Fruit fly (Drosophila melanogaster) ovary, adult (tissue): Measurements from ENCODE around the gene CG6785.
A peak's percentile ranks its signal among the peaks of the same experiment; 100 is the strongest.
"Not testable (repeated sequence)": the region's sequence is repeated elsewhere in the genome, so short reads cannot be mapped to it uniquely, and the experiment has no call there.

Experiments used
- CG17801 ChIP-seq: fragments of 200-800 bp; optimal IDR thresholded peaks from 2 replicates; lab custom pipeline; 2019; ENCODE audit warnings: missing biosample characterization, mild to moderate bottlenecking, missing genetic modification characterization, moderate library complexity; ENCODE audit not compliant: partially characterized antibody

CG6785 gene

dm6 chr2L:12007331-12007791 is 37.6 kb downstream of the CG6785 start:
- peak; percentile 87 for TF ChIP-seq CG17801 (GFP tag; lab: Kevin White, UChicago)

DNA sequence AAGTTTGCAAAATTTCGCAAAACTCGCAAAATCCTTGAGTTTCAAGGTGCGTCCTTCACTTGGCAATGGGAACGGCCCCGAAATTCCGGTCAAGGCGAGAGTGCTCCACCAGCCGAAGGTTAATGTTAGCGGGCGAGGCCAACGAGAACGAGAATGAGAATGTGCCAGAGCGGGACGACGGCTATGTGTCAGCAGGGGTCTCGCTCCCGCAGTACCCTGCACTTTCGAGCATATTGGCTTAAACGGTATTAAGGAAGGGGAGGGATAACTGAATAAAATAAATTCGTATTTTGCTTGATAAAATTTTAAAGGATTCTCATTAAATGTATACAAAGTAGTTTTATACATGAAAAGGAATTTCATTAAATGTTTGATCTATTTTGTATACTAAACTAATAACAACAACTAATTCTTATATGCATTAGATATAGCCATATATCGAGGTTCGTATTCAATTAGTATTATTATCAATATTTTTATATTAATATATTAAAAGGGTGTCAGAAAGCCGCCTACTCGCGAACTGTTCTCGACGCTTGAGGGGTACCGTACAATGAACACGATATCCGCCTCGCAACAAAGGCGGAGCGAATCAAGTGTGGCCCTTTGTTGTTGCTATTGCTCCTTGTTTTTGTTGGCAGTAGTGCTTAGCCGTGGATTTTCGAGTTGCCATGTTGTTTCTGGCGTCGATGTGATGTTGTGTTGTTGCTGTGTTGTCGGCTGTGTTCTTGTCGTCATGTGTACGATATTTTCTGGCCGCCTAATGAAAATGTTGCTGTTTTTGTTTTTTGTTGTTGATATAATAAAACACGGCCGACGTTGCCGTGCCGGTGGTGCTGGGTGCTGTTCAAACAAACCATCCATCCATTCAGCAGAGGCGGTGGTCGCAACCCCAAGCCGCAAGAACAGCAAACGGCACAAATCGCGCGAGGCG is 38.3 kb downstream of the CG6785 start:
- peak; percentile 90 for TF ChIP-seq CG17801 (GFP tag; lab: Kevin White, UChicago)

dm6 chr2L:12005436-12006396 is 39.3 kb downstream of the CG6785 start:
- no peak for TF ChIP-seq CG17801 (GFP tag; lab: Kevin White, UChicago)

- no peak for TF ChIP-seq CG17801 (GFP tag; lab: Kevin White, UChicago)
Measured at dm6 chr2L:12004211-12004979, 40.6 kb downstream of the CG6785 start.

DNA sequence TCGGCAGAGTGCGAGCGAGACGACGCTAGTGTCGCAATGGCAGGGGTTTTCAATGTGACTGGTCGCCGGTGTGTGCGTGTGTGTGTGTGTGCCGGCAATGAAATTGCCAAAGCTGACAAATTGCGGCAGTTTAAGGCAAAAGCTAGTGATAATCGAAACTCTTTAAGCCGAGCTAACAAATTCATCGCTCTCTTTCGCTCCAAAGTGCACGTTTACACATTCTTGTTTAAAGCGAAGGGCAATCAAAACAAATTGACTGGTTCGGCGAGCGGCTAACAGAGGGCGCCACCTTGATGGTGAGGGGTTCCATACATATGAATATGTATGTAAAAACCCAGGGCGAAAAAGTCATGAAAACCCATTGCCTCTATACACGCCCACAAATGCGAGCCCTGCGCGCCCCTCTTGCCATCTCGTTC is 41.2 kb downstream of the CG6785 start:
- TF ChIP-seq CG17801 (GFP tag; lab: Kevin White, UChicago) = peak; percentile 22

DNA sequence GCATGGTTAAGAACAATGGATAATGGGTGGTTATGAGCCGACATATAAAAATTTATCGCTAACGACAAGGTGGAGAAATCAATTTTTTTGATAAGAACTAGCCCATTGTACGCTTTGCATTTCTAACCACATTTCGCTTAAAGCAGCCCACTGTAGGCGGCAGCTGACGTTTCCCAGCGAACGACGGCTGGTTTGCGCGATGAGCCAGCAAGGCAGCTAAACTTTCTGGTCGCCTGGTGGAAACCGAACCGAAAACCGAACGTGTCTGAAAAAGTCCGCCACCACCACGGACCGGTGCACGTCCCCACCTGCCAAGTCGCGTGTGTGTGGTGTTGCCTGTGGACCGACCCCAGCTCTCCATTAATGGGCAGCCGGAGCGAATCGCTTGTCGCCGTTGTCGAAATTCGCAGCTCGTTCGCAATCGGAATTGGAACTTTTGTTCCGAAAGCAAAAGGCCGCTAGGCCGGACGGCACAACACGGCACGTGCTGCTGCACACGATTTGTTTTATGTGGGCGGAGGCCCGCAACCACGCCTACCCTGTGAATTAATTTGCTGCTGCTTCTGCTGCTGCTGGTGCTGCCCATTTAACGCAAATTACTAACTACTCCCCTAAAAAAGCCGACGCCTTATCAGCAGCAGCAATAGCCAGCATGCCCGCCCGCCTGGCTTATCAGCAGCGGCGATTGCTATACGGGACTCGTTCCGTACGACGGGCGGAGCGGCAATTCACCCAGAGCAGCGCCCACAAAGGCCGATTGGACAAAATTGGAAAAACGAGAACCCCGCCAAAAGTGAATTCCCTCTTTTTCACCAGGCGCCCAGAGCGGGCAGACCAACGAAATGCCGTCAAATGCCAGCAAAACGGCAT is 41.8 kb downstream of the CG6785 start:
- no peak for TF ChIP-seq CG17801 (GFP tag; lab: Kevin White, UChicago)

DNA sequence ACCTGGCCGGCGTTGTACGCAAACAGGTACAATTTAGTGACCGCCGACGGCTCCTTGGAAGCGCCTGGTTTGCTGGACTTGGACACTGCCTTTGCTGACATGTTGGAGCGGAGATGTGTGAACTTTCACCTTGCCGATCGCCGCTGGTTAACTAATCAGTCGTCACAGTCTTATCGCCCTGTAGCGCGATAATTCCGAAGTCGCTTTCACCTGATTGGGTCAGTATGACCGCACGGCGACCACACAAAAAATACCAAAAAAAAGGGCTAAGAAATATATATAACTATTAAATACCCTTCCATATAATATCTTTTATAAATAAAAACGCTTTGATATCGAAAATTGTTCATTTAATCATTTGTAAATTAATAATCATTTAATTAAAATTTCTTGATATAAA is 42.9 kb downstream of the CG6785 start, which contains the start of gene Hacd1:
Gene Hacd1 (minus strand): TSS at position 216 of the 400 bp plus-strand sequence.
- TF ChIP-seq CG17801 (GFP tag; lab: Kevin White, UChicago) = peak; percentile 44

DNA sequence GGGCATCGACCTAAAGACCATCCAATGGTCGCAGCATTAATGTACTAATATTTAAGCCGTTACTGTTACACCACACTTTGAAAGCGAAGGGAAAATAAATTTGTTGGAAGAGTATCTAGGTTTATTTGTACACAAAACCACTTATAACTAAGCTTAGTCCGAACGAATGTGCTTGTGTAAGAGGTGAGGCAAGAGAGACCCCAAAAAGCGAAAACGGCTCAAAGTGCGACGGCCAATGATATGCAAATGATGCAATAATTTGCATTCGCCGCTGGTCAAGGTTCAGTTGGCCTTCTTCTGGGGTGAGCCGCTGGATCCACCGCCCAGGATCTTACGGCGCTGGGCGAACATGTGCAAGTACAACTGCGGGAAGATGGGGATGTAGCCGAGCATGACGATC is 43.9 kb downstream of the CG6785 start:
- no peak for TF ChIP-seq CG17801 (GFP tag; lab: Kevin White, UChicago)

dm6 chr2L:11999240-11999704 is 45.7 kb downstream of the CG6785 start, which contains the start of the genes CG18787 and Nfs1:
Gene CG18787, minus strand, starts transcription at chr2L:11999340.
Gene Nfs1, plus strand, starts transcription at chr2L:11999654.
- not testable (repeated sequence) for TF ChIP-seq CG17801 (GFP tag; lab: Kevin White, UChicago)

DNA sequence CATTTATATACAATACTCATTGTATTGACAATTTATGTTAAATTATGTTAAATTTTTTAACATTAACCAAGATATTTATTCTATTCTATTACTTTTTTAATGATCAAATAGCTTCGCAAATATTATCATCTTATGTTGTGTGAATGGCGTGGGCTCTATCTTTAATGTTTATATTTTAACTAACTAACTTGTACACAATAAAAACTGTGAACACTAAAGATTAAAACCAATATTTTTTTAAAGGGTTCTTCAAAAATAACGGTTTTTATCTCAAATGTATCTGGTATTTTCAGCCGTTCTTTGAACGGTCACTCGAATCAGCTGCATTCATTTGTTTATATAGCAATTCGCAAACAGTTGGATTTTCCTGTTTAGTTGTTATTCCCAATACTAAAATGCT is 48.5 kb downstream of the CG6785 start, which contains the start of gene Ada1-1:
Gene Ada1-1 (plus strand): TSS at position 301 of the 400 bp plus-strand sequence.
- TF ChIP-seq CG17801 (GFP tag; lab: Kevin White, UChicago) = not testable (repeated sequence)

DNA sequence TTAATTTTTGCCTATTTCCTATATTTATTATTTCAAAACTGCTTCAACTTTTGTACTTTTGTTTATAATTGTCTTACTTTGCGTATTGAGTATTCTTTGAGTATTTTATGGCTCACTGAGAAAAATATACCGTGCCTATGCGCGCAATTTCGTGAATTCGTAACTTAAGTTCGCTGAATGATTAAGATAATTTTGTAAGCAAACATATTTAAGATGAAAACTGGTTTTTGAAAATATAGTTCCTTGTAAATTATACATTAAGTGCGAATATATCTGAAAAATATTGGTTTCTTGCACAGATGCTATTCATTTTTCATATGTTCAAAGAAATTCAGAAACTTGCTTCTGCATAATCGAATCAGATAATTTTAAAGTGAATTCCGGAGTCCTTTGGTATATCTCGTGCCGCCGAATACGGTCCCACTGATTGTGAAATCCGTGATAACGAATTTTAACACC is 49.6 kb downstream of the CG6785 start, which contains the start of the genes CG18789 and Qtzl:
Gene CG18789 (minus strand): TSS at position 101 of the 459 bp plus-strand sequence.
Gene Qtzl (plus strand): TSS at position 409 of the 459 bp plus-strand sequence.
- TF ChIP-seq CG17801 (GFP tag; lab: Kevin White, UChicago) = not testable (repeated sequence)

DNA sequence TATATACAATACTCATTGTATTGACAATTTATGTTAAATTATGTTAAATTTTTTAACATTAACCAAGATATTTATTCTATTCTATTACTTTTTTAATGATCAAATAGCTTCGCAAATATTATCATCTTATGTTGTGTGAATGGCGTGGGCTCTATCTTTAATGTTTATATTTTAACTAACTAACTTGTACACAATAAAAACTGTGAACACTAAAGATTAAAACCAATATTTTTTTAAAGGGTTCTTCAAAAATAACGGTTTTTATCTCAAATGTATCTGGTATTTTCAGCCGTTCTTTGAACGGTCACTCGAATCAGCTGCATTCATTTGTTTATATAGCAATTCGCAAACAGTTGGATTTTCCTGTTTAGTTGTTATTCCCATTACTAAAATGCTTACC is 52.4 kb downstream of the CG6785 start, which contains the start of gene Ada1-2:
Gene Ada1-2 (plus strand): TSS at position 301 of the 400 bp plus-strand sequence.
- not testable (repeated sequence) for TF ChIP-seq CG17801 (GFP tag; lab: Kevin White, UChicago)
